Worm (Caenorhabditis elegans): Measurements from ENCODE around the gene srw-119.
A peak's percentile ranks its signal among the peaks of the same experiment; 100 is the strongest.

srw-119 gene

DNA sequence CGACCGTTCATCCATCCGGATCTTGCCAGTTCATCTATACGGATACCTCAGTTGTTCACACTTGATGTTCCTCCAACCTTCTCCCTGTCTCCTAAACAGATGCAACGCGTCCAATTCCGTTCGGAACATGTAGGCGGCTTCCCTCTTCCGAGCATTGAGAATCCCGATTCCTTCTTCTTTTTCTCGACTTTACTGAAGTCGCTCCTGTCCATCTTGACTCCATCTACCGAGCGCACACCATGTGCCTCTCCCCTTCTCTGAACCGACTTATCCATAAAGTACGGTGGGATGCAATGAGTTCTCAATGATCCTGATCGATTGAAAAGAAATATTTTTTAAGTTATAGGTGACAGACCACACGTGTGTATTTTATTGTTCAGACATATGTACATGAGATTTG, 7.6 kb downstream of the srw-119 start:
- TF ChIP-seq Y116A8C.19 (tag; optimal IDR thresholded peaks at IDR 0.05; ENCODE audit: borderline replicate concordance) (no peak), fos-1 (tag; optimal IDR thresholded peaks at IDR 0.05) (no peak), zag-1 (tag; optimal IDR thresholded peaks at IDR 0.05) (no peak), ets-5 (GFP tag; IDR thresholded peaks at IDR 0.05) (no peak), egl-13 (tag; optimal IDR thresholded peaks at IDR 0.05) (no peak), zip-4 (GFP tag; optimal IDR thresholded peaks at IDR 0.05) (no peak), nhr-19 (GFP tag; conservative IDR thresholded peaks at IDR 0.05) (no peak), F16B12.6 (tag; optimal IDR thresholded peaks at IDR 0.05) (no peak), C04F5.9 (tag; optimal IDR thresholded peaks at IDR 0.05) (no peak), alr-1 (tag; optimal IDR thresholded peaks at IDR 0.05; ENCODE audit: borderline replicate concordance) (no peak), jun-1 (tag; optimal IDR thresholded peaks at IDR 0.05) (no peak), tlp-1 (tag; optimal IDR thresholded peaks at IDR 0.05) (no peak), irx-1 (tag; optimal IDR thresholded peaks at IDR 0.05) (no peak), elt-3 (tag; optimal IDR thresholded peaks at IDR 0.05) (no peak)

DNA sequence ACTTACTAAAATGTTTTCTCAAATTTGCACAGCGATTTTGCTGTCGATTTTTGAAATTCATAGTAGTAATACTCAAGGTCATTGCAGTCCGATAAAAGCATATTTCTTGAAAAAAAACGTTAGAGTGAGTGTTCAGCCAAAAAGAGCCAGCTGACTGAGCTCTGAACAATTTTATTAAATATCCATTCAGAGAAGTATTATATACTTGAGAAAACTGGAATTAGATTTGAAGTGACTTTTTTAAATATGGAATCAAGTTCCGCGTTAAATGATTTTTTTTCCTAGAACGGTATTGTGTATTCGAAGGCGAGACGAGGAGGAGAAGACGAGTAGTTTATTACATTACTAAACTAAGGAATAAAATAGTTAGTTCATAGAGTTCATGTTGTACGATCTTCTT, 8.2 kb downstream of the srw-119 start, which contains the start of gene srw-121:
TSS of gene srw-121 (minus strand) at position 101 of the 400 bp plus-strand sequence.
- TF ChIP-seq swsn-7 (tag; optimal IDR thresholded peaks at IDR 0.05): no peak
- TF ChIP-seq sup-37 (GFP tag; optimal IDR thresholded peaks at IDR 0.05): no peak
- TF ChIP-seq lin-39 (tag; optimal IDR thresholded peaks at IDR 0.05): no peak
- no peak for TF ChIP-seq hlh-17 (GFP tag; optimal IDR thresholded peaks at IDR 0.05; ENCODE audit: borderline replicate concordance)
- TF ChIP-seq nhr-76 (tag; optimal IDR thresholded peaks at IDR 0.05): no peak
- TF ChIP-seq mef-2 (tag; optimal IDR thresholded peaks at IDR 0.05): no peak
- TF ChIP-seq tlp-1 (tag; optimal IDR thresholded peaks at IDR 0.05): no peak
- no peak for TF ChIP-seq pqm-1 (tag; optimal IDR thresholded peaks at IDR 0.05)

DNA sequence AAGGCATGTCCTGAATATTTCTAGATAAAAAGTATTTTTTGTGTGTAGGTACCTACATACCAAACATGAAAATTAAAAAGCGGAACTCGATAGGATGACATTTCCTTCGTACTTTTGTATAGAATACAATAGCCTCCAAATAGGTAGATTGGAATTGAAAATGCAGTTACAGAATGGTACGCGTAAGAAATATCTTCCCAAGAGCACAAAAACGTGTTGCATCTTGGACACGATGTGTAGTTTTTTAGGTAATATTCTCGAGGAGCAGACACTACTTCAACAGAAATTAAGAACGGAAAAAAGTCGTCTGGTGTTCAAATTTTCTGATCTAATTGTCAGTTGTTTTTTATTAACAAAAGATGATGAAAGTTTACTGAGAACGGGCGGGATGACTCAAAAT, 12.2 kb downstream of the srw-119 start, which contains the start of gene srh-85:
TSS of gene srh-85 (minus strand) at position 101 of the 400 bp plus-strand sequence.
- TF ChIP-seq pqm-1 (tag; optimal IDR thresholded peaks at IDR 0.05): no peak
- no peak for TF ChIP-seq mab-9 (GFP tag; IDR thresholded peaks at IDR 0.05)
- no peak for TF ChIP-seq efl-1 (optimal IDR thresholded peaks at IDR 0.05)
- TF ChIP-seq efl-1 (GFP tag; optimal IDR thresholded peaks at IDR 0.05 in 1 of 2): peak in 1 of 2 experiments; percentile 62
- TF ChIP-seq nhr-47 (tag; optimal IDR thresholded peaks at IDR 0.05): no peak

ce11 chrV:2985309-2985708, 14.3 kb downstream of the srw-119 start, which contains the start of gene srw-139:
Gene srw-139, minus strand, starts transcription at chrV:2985409.
- TF ChIP-seq unc-130 (tag; optimal IDR thresholded peaks at IDR 0.05): no peak
- TF ChIP-seq mdl-1 (tag; optimal IDR thresholded peaks at IDR 0.05): no peak
- TF ChIP-seq lin-39 (tag; optimal IDR thresholded peaks at IDR 0.05): no peak
- no peak for TF ChIP-seq ceh-88 (GFP tag; IDR thresholded peaks at IDR 0.05)
- TF ChIP-seq sox-4 (tag; optimal IDR thresholded peaks at IDR 0.05): no peak
- no peak for TF ChIP-seq vab-15 (tag; optimal IDR thresholded peaks at IDR 0.05)
- TF ChIP-seq fkh-10 (GFP tag; optimal IDR thresholded peaks at IDR 0.05): no peak
- no peak for TF ChIP-seq nhr-71 (tag; optimal IDR thresholded peaks at IDR 0.05)

DNA sequence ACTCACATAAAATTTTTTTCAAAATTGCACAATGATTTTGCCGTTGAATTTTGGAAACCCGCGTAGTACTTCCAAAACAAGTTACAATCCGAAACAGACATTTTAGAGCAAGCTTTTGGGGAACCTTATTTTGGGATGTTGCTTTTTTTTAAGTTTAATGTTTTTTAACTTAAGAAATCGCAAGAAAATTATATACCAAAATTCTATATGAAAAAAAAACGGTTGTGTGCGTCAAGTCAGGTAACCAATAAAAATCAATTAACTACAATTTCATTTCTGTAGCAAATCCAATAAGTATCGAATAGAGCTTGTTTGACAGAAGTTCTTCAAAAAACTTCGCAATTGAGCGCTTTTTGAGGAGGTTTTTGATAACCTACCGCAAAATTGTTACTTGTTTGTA, 16.3 kb downstream of the srw-119 start, which contains the start of gene srw-117:
TSS of gene srw-117 (minus strand) at position 101 of the 400 bp plus-strand sequence.
- TF ChIP-seq pqm-1 (tag; optimal IDR thresholded peaks at IDR 0.05) (no peak), mep-1 (tag; optimal IDR thresholded peaks at IDR 0.05) (no peak), ces-1 (GFP tag; optimal IDR thresholded peaks at IDR 0.05) (no peak), lsy-2 (tag; optimal IDR thresholded peaks at IDR 0.05) (no peak), unc-30 (tag; optimal IDR thresholded peaks at IDR 0.05) (no peak), unc-98 (GFP tag; IDR thresholded peaks at IDR 0.05) (no peak), egl-13 (tag; optimal IDR thresholded peaks at IDR 0.05) (no peak), ceh-8 (GFP tag; optimal IDR thresholded peaks at IDR 0.05) (no peak), ztf-11 (tag; optimal IDR thresholded peaks at IDR 0.05) (no peak), nhr-20 (tag; optimal IDR thresholded peaks at IDR 0.05) (no peak), alr-1 (tag; optimal IDR thresholded peaks at IDR 0.05; ENCODE audit: borderline replicate concordance) (no peak), snpc-4 (tag; optimal IDR thresholded peaks at IDR 0.05) (no peak), ama-1 (optimal IDR thresholded peaks at IDR 0.05) (no peak), fkh-10 (GFP tag; optimal IDR thresholded peaks at IDR 0.05) (no peak), zag-1 (tag; optimal IDR thresholded peaks at IDR 0.05) (no peak), elt-3 (tag; optimal IDR thresholded peaks at IDR 0.05) (no peak), irx-1 (tag; optimal IDR thresholded peaks at IDR 0.05) (no peak), nhr-71 (tag; optimal IDR thresholded peaks at IDR 0.05) (no peak)
